Fruit fly (Drosophila melanogaster): ENCODE results near the gene Atg4a.

Atg4a gene

DNA sequence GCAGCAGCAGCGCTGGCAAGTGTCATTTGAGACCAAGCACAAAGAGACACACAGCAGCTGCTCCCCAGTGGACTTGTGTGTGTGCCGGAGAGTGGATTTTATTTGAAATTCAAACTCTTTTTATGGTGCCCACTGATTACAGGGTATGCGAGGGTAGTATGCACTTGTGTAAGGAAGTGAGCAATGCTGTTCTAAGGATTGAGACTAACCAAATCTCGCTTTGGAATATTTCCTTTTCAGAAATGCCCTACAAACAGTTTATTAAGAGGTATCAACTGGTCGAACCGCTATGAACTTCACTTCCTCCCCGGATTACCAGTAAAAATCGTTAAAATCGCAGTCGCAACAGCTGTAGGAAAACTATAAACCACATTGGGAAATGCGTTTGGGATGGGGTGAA is 5.0 kb upstream of the Atg4a start (continued):
- no peak for TF ChIP-seq CG7928 (GFP tag; optimal IDR thresholded peaks at IDR 0.05)
- TF ChIP-seq Lhr (GFP tag; optimal IDR thresholded peaks at IDR 0.05) = peak; percentile 77
- TF ChIP-seq CG12155 (GFP tag; optimal IDR thresholded peaks at IDR 0.05) = peak; percentile 85
- peak; percentile 85 for TF ChIP-seq CG13775 (GFP tag; optimal IDR thresholded peaks at IDR 0.05)
- TF ChIP-seq schlank (tag; optimal IDR thresholded peaks at IDR 0.05) = peak; percentile 41
- TF ChIP-seq vvl (GFP tag; IDR thresholded peaks at IDR 0.05) = peak; percentile 98
- TF ChIP-seq ci (GFP tag; IDR thresholded peaks at IDR 0.05) = peak; percentile 98
- peak; percentile 23 for TF ChIP-seq CG9797 (GFP tag; optimal IDR thresholded peaks at IDR 0.05)
- peak; percentile 85 for TF ChIP-seq danr (GFP tag; IDR thresholded peaks at IDR 0.05)
- no peak for TF ChIP-seq fru (optimal IDR thresholded peaks at IDR 0.05)
- TF ChIP-seq dm (GFP tag; optimal IDR thresholded peaks at IDR 0.05) = peak; percentile 81
- peak; percentile 83 for TF ChIP-seq HHEX (GFP tag; optimal IDR thresholded peaks at IDR 0.05)
- peak; percentile 93 for TF ChIP-seq CG7786 (GFP tag; optimal IDR thresholded peaks at IDR 0.05)
- TF ChIP-seq crc (GFP tag; optimal IDR thresholded peaks at IDR 0.05) = peak; percentile 82
- TF ChIP-seq CG12299 (tag; optimal IDR thresholded peaks at IDR 0.05) = peak; percentile 66
- TF ChIP-seq CG9437 (GFP tag; optimal IDR thresholded peaks at IDR 0.05) = peak; percentile 76
- no peak for TF ChIP-seq chinmo (GFP tag; IDR thresholded peaks at IDR 0.05; ENCODE audit: partially characterized antibody)
- TF ChIP-seq oc (tag; optimal IDR thresholded peaks at IDR 0.05) = peak; percentile 95
- peak; percentile 85 for TF ChIP-seq CG15601 (tag; optimal IDR thresholded peaks at IDR 0.05)
- peak; percentile 84 for TF ChIP-seq disco-r (GFP tag; optimal IDR thresholded peaks at IDR 0.05)
- TF ChIP-seq C15 (GFP tag; IDR thresholded peaks at IDR 0.05) = peak; percentile 14; the same call in 1 of the 3 replicates
- TF ChIP-seq CG17385 (GFP tag; optimal IDR thresholded peaks at IDR 0.05) = peak; percentile 83
- peak; percentile 89 for TF ChIP-seq stc (GFP tag; IDR thresholded peaks at IDR 0.05)
- peak; percentile 66 for TF ChIP-seq wek (GFP tag; optimal IDR thresholded peaks at IDR 0.05)
- TF ChIP-seq ERR (GFP tag; optimal IDR thresholded peaks at IDR 0.05) = peak; percentile 75
- TF ChIP-seq toy (GFP tag; IDR thresholded peaks at IDR 0.05) = peak; percentile 65; the same call in 1 of the 2 replicates
- TF ChIP-seq gcm2 (GFP tag; optimal IDR thresholded peaks at IDR 0.05) = peak; percentile 65
- no peak for TF ChIP-seq pita (GFP tag; optimal IDR thresholded peaks at IDR 0.05)
- no peak for TF ChIP-seq mld (GFP tag; IDR thresholded peaks at IDR 0.05; ENCODE audit: partially characterized antibody)
- peak; percentile 96 for TF ChIP-seq Xbp1 (GFP tag; optimal IDR thresholded peaks at IDR 0.05)
- peak; percentile 79 for TF ChIP-seq Kr (GFP tag; optimal IDR thresholded peaks at IDR 0.05)
- peak; percentile 65 for TF ChIP-seq BtbVII (GFP tag; optimal IDR thresholded peaks at IDR 0.05)
- peak; percentile 92 for TF ChIP-seq CG2875 (GFP tag; optimal IDR thresholded peaks at IDR 0.05)
- peak in 1 of 2 experiments; percentile 17 for TF ChIP-seq eve (GFP tag; optimal IDR thresholded peaks at IDR 0.05)
- TF ChIP-seq Hey (tag; optimal IDR thresholded peaks at IDR 0.05) = peak; percentile 25
- peak in 1 of 2 experiments; percentile 61 for TF ChIP-seq crp (GFP tag; optimal IDR thresholded peaks at IDR 0.05)
- TF ChIP-seq emc (GFP tag; optimal IDR thresholded peaks at IDR 0.05) = peak; percentile 42
- peak; percentile 92 for TF ChIP-seq fd102C (GFP tag; optimal IDR thresholded peaks at IDR 0.05)
- TF ChIP-seq HmgD (GFP tag; optimal IDR thresholded peaks at IDR 0.05) = peak; percentile 89
- peak; percentile 93 for TF ChIP-seq CG1647 (GFP tag; optimal IDR thresholded peaks at IDR 0.05)
- TF ChIP-seq sd (tag; optimal IDR thresholded peaks at IDR 0.05) = peak; percentile 29
- peak; percentile 100 for TF ChIP-seq sens (GFP tag)
- TF ChIP-seq twi (tag; optimal IDR thresholded peaks at IDR 0.05) = peak; percentile 84
- peak; percentile 93 for TF ChIP-seq Oli (tag; optimal IDR thresholded peaks at IDR 0.05)
- TF ChIP-seq ap (GFP tag; IDR thresholded peaks at IDR 0.05) = peak; percentile 88
- peak; percentile 94 for TF ChIP-seq CG4424 (GFP tag; optimal IDR thresholded peaks at IDR 0.05)
- TF ChIP-seq CG10321 (GFP tag; IDR thresholded peaks at IDR 0.05) = peak; percentile 62; the same call in 1 of the 2 replicates
- peak; percentile 97 for TF ChIP-seq Xrp1 (GFP tag; IDR thresholded peaks at IDR 0.05)
- TF ChIP-seq CG11456 (GFP tag; IDR thresholded peaks at IDR 0.05) = peak; percentile 92
- TF ChIP-seq row (GFP tag; IDR thresholded peaks at IDR 0.05) = peak; percentile 96
- peak; percentile 81 for TF ChIP-seq CG3847 (GFP tag; IDR thresholded peaks at IDR 0.05)

All from whole organism, embryonic.